Fruit fly (Drosophila melanogaster) whole organism, larva: ENCODE measurements around the gene spz.

Experiments used
- noc ChIP-seq: fragments of 200-800 bp; sonication (Bioruptor generic); optimal IDR thresholded peaks from 3 replicates; lab custom pipeline; 2019; ENCODE audit warnings: missing biosample characterization, mild to moderate bottlenecking, missing genetic modification characterization, moderate library complexity

Gene spz

dm6 chr3R:27021278-27021677, 48.6 kb downstream of the spz start, which contains the start of gene CG6283:
CG6283 (minus strand) TSS chr3R:27021378.
- TF ChIP-seq noc (tag; lab: Kevin White, UChicago) = no peak

dm6 chr3R:27019701-27020172, 50.1 kb downstream of the spz start, which contains the start of gene CG17191:
CG17191 (minus strand) TSS chr3R:27019751.
- peak; percentile 72 for TF ChIP-seq noc (tag; lab: Kevin White, UChicago)

- no peak for TF ChIP-seq noc (tag; lab: Kevin White, UChicago)
Observed at dm6 chr3R:27018187-27018586, 51.7 kb downstream of the spz start, which contains the start of gene CG17192. CG17192 (minus strand) TSS chr3R:27018287.
